Worm (Caenorhabditis elegans) whole organism, mixed stage, embryonic: Measurements from ENCODE around the gene C24H10.4.

Experiments
- blmp-1 ChIP-seq: fragments of 150-350 bp; optimal IDR thresholded peaks from 2 replicates; lab custom pipeline; 2014; ENCODE audit warnings: missing biosample characterization, missing genetic modification characterization
- ces-1 ChIP-seq: fragments of 150-350 bp; optimal IDR thresholded peaks from 2 replicates; lab custom pipeline; 2014; ENCODE audit warnings: missing biosample characterization, missing genetic modification reagents, missing genetic modification characterization
- drap-1 ChIP-seq: fragments of 200-800 bp; sonication (Bioruptor generic); optimal IDR thresholded peaks from 3 replicates; lab custom pipeline; 2018; ENCODE audit warnings: mild to moderate bottlenecking, missing genetic modification characterization, missing compliant biosample characterization
- elt-1 ChIP-seq: sonication (generic microtip); optimal IDR thresholded peaks from 2 replicates; lab custom pipeline; 2017; ENCODE audit warnings: missing genetic modification characterization, mild to moderate bottlenecking, missing compliant biosample characterization, antibody characterized with exemption, moderate library complexity, borderline replicate concordance; ENCODE audit not compliant: insufficient read depth
- lsy-2 ChIP-seq: fragments of 150-350 bp; optimal IDR thresholded peaks from 2 replicates; lab custom pipeline; 2014; ENCODE audit warnings: missing biosample characterization, missing genetic modification characterization
- snpc-4 ChIP-seq: fragments of 150-350 bp; optimal IDR thresholded peaks from 2 replicates; lab custom pipeline; 2014; ENCODE audit warnings: missing biosample characterization, missing genetic modification characterization
- unc-39 ChIP-seq: fragments of 150-350 bp; optimal IDR thresholded peaks from 2 replicates; lab custom pipeline; 2014; ENCODE audit warnings: missing biosample characterization, missing genetic modification characterization
- unc-62 ChIP-seq: fragments of 150-350 bp; optimal IDR thresholded peaks from 2 replicates; lab custom pipeline; 2014; ENCODE audit warnings: missing biosample characterization, missing genetic modification reagents, missing genetic modification characterization

DNA sequence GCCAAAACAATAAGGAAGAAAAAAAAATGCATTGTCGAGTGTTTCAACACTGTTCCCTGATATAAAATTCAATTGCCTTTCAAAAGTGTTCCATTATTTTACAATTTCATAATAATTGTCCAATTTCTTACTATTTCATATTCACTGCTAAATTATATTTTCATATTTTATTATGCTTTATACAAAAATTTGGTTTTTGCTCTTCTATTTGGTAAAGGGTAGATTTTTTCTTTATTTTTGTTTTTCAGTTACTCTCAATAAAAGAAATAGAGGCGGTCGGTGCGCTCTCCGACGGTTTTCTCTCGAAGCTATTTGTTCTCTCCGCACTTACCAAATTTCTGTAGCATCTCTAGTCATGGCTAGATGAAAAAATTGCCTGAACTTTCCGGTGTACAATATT, 41.5 kb downstream of the C24H10.4 start, which contains the start of gene sek-3:
- TF ChIP-seq drap-1 (GFP tag; lab: Kevin White, UChicago) = no peak
- no peak for TF ChIP-seq snpc-4 (tag; lab: Kevin White, UChicago)
- no peak for TF ChIP-seq unc-39 (tag; lab: Kevin White, UChicago)
- no peak for TF ChIP-seq lsy-2 (tag; lab: Kevin White, UChicago)
- no peak for TF ChIP-seq unc-62
- TF ChIP-seq ces-1 = no peak
- no peak for TF ChIP-seq blmp-1 (tag; lab: Kevin White, UChicago)
- no peak for TF ChIP-seq elt-1 (tag; lab: Kevin White, UChicago)
